Worm (Caenorhabditis elegans) whole organism, L2 larva: ENCODE results near the gene ipla-1.

Experiments
- ama-1 ChIP-seq: fragments of 150-350 bp; optimal IDR thresholded peaks from 2 replicates; lab custom pipeline; 2018; ENCODE audit warnings: inconsistent platforms
- fos-1 ChIP-seq: fragments of 150-350 bp; optimal IDR thresholded peaks from 2 replicates; lab custom pipeline; 2014; ENCODE audit warnings: missing biosample characterization, missing genetic modification characterization
- mbf-1 ChIP-seq: sonication (generic microtip); optimal IDR thresholded peaks from 2 replicates; lab custom pipeline; 2017; ENCODE audit warnings: missing biosample characterization, missing genetic modification characterization
- nhr-237 ChIP-seq: fragments of 150-350 bp; optimal IDR thresholded peaks from 2 replicates; lab custom pipeline; 2014; ENCODE audit warnings: missing biosample characterization, missing genetic modification characterization
- nhr-77 ChIP-seq: fragments of 150-350 bp; optimal IDR thresholded peaks from 2 replicates; lab custom pipeline; 2014; ENCODE audit warnings: missing biosample characterization, missing genetic modification characterization
- unc-62 ChIP-seq: fragments of 150-350 bp; optimal IDR thresholded peaks from 2 replicates; lab custom pipeline; 2014; ENCODE audit warnings: missing biosample characterization, missing genetic modification reagents, missing genetic modification characterization
- ztf-4 ChIP-seq: fragments of 150-350 bp; optimal IDR thresholded peaks from 2 replicates; lab custom pipeline; 2014; ENCODE audit warnings: missing biosample characterization, missing genetic modification characterization

ce11 chrII:4604149-4604548 is 3.0 kb upstream of the ipla-1 start:
- no peak for TF ChIP-seq ama-1 (lab: Kevin White, UChicago)
- no peak for TF ChIP-seq unc-62
- TF ChIP-seq nhr-77 (tag; lab: Kevin White, UChicago) = no peak
- TF ChIP-seq ztf-4 (tag; lab: Kevin White, UChicago) = no peak
- no peak for TF ChIP-seq nhr-237 (tag; lab: Kevin White, UChicago)
- TF ChIP-seq fos-1 = peak; percentile 92
- TF ChIP-seq mbf-1 (tag; lab: Kevin White, UChicago) = no peak
